Fruit fly (Drosophila melanogaster): ENCODE data around the gene rasp.

- TF ChIP-seq psq (optimal IDR thresholded peaks at IDR 0.05) (no peak), pan (optimal IDR thresholded peaks at IDR 0.05) (no peak), Dll (optimal IDR thresholded peaks at IDR 0.05) (no peak), CG8478 (optimal IDR thresholded peaks at IDR 0.05) (no peak)
These were observed 13.6 kb upstream of the rasp start, which contains the start of the genes Usp5 and BtbVII for dm6 chr3L:3148125-3149059.

Measured in whole organism.